Fruit fly (Drosophila melanogaster) whole organism, embryonic: ENCODE measurements around the gene CG5810.

Experiments
- Aef1 ChIP-seq: fragments of 200-800 bp; sonication (Bioruptor generic); IDR thresholded peaks from 3 replicates; pipeline ENCODE4 v1.3.6; 2022; ENCODE audit warnings: missing biosample characterization, missing genetic modification characterization
- Atf-2 ChIP-seq: fragments of 200-800 bp; sonication (Bioruptor generic); optimal IDR thresholded peaks from 2 replicates; lab custom pipeline; 2016; ENCODE audit warnings: missing biosample characterization, missing genetic modification characterization
- Bgb ChIP-seq: fragments of 200-800 bp; sonication (Bioruptor generic); IDR thresholded peaks from 2 replicates; pipeline ENCODE4 v1.3.6; 2022; ENCODE audit warnings: missing biosample characterization, missing genetic modification characterization; ENCODE audit not compliant: partially characterized antibody
- C15 ChIP-seq: fragments of 200-800 bp; sonication (Bioruptor generic); IDR thresholded peaks from 3 replicates; pipeline ENCODE4 v1.3.6; 2022; ENCODE audit warnings: missing biosample characterization, missing genetic modification characterization
- CG10543 ChIP-seq: fragments of 200-800 bp; sonication (Bioruptor generic); optimal IDR thresholded peaks from 3 replicates; lab custom pipeline; 2017; ENCODE audit warnings: missing biosample characterization, mild to moderate bottlenecking, missing genetic modification characterization, moderate library complexity
- CG10979 ChIP-seq: fragments of 200-800 bp; sonication (Bioruptor generic); optimal IDR thresholded peaks from 2 replicates; lab custom pipeline; 2018; ENCODE audit warnings: missing biosample characterization, mild to moderate bottlenecking, missing genetic modification characterization, moderate library complexity
- CG11504 ChIP-seq: fragments of 200-800 bp; sonication (Bioruptor generic); optimal IDR thresholded peaks from 3 replicates; lab custom pipeline; 2019; ENCODE audit warnings: missing biosample characterization, mild to moderate bottlenecking, missing genetic modification characterization, moderate library complexity
- CG11695 ChIP-seq: fragments of 200-800 bp; sonication (Bioruptor generic); IDR thresholded peaks from 3 replicates; pipeline ENCODE4 v1.3.6; 2022; ENCODE audit warnings: missing biosample characterization, missing genetic modification characterization
- CG12155 ChIP-seq: fragments of 200-800 bp; sonication (Bioruptor generic); optimal IDR thresholded peaks from 3 replicates; lab custom pipeline; 2016; ENCODE audit warnings: missing biosample characterization, missing genetic modification characterization
- CG13894 ChIP-seq: fragments of 200-800 bp; sonication (Bioruptor generic); optimal IDR thresholded peaks from 3 replicates; lab custom pipeline; 2018; ENCODE audit warnings: missing biosample characterization, mild to moderate bottlenecking, missing genetic modification characterization, moderate library complexity
- CG14860 ChIP-seq: fragments of 200-800 bp; sonication (Bioruptor generic); IDR thresholded peaks from 3 replicates; pipeline ENCODE4 v1.3.6; 2022; ENCODE audit warnings: missing biosample characterization, missing genetic modification characterization; ENCODE audit not compliant: partially characterized antibody
- CG15269 ChIP-seq: fragments of 200-800 bp; sonication (Bioruptor generic); optimal IDR thresholded peaks from 2 replicates; lab custom pipeline; 2018; ENCODE audit warnings: missing biosample characterization, mild to moderate bottlenecking, missing genetic modification characterization, moderate library complexity
- CG17359 ChIP-seq: fragments of 200-800 bp; sonication (Bioruptor generic); optimal IDR thresholded peaks from 3 replicates; lab custom pipeline; 2018; ENCODE audit warnings: missing biosample characterization, mild to moderate bottlenecking, missing genetic modification characterization, moderate library complexity
- CG18011 ChIP-seq: fragments of 200-800 bp; sonication (Bioruptor generic); optimal IDR thresholded peaks from 2 replicates; lab custom pipeline; 2017; ENCODE audit warnings: missing biosample characterization, missing genetic modification characterization, mild to moderate bottlenecking, moderate library complexity, missing genotype
- CG2889 ChIP-seq: fragments of 200-800 bp; sonication (Bioruptor generic); IDR thresholded peaks from 3 replicates; pipeline ENCODE4 v1.3.6; 2022; ENCODE audit warnings: missing biosample characterization, missing genetic modification characterization
- CG30431 ChIP-seq: fragments of 200-800 bp; sonication (Bioruptor generic); optimal IDR thresholded peaks from 2 replicates; lab custom pipeline; 2017; ENCODE audit warnings: missing biosample characterization, missing genetic modification characterization
- CG33557 ChIP-seq: fragments of 200-800 bp; sonication (Bioruptor generic); optimal IDR thresholded peaks from 2 replicates; lab custom pipeline; 2019; ENCODE audit warnings: missing biosample characterization, mild to moderate bottlenecking, missing genetic modification characterization, moderate library complexity
- Dad ChIP-seq: fragments of 200-800 bp; sonication (Bioruptor generic); optimal IDR thresholded peaks from 3 replicates; lab custom pipeline; 2016; ENCODE audit warnings: missing biosample characterization, missing genetic modification characterization
- Deaf1 ChIP-seq: fragments of 200-800 bp; optimal IDR thresholded peaks from 3 replicates; lab custom pipeline; 2019; ENCODE audit warnings: missing biosample characterization, mild to moderate bottlenecking, missing genetic modification characterization, moderate library complexity
- Dfd ChIP-seq, 2 experiments: fragments of >200 bp; optimal IDR thresholded peaks; 2 replicates each; lab custom pipeline; 2017; ENCODE audit warnings: missing biosample characterization in 2 of 2, missing genetic modification characterization in 2 of 2
- Dll ChIP-seq: fragments of 200-800 bp; sonication (Bioruptor generic); IDR thresholded peaks from 4 replicates; pipeline ENCODE4 v1.3.6; 2022; ENCODE audit warnings: missing biosample characterization, missing genetic modification characterization; ENCODE audit not compliant: partially characterized antibody
- Ets65A ChIP-seq: fragments of 200-800 bp; sonication (Bioruptor generic); peaks from one replicate; lab custom pipeline; 2016; ENCODE audit warnings: missing biosample characterization, missing genetic modification characterization
- Ets97D ChIP-seq: fragments of 200-800 bp; sonication (Bioruptor generic); optimal IDR thresholded peaks from 3 replicates; lab custom pipeline; 2016; ENCODE audit warnings: missing biosample characterization, missing genetic modification characterization
- HLH4C ChIP-seq: fragments of 200-800 bp; sonication (Bioruptor generic); IDR thresholded peaks from 3 replicates; pipeline ENCODE4 v1.3.6; 2022; ENCODE audit warnings: missing biosample characterization, missing genetic modification characterization; ENCODE audit not compliant: partially characterized antibody
- HmgD ChIP-seq: fragments of 200-800 bp; sonication (Bioruptor generic); optimal IDR thresholded peaks from 3 replicates; lab custom pipeline; 2016; ENCODE audit warnings: missing biosample characterization, missing genetic modification characterization
- Hr78 ChIP-seq, 2 experiments: fragments of 200-800 bp in 1 of 2; fragments of >200 bp in 1 of 2; sonication (Bioruptor generic) in 1 of 2; optimal IDR thresholded peaks; 2 replicates each; lab custom pipeline; 2017 to 2019; ENCODE audit warnings: missing biosample characterization in 2 of 2, missing genetic modification characterization in 2 of 2, mild to moderate bottlenecking in 1 of 2, moderate library complexity in 1 of 2
- Mes4 ChIP-seq: fragments of 200-800 bp; sonication (Bioruptor generic); optimal IDR thresholded peaks from 2 replicates; lab custom pipeline; 2016; ENCODE audit warnings: missing biosample characterization, missing genetic modification characterization
- NK7.1 ChIP-seq: fragments of 200-800 bp; sonication (Bioruptor generic); optimal IDR thresholded peaks from 3 replicates; lab custom pipeline; 2016; ENCODE audit warnings: missing biosample characterization, missing genetic modification characterization
- Neu2 ChIP-seq: fragments of 200-800 bp; sonication (Bioruptor generic); optimal IDR thresholded peaks from 3 replicates; lab custom pipeline; 2016; ENCODE audit warnings: missing biosample characterization, missing genetic modification characterization, borderline replicate concordance
- Nf-YB ChIP-seq: fragments of 200-800 bp; sonication (Bioruptor generic); optimal IDR thresholded peaks from 3 replicates; lab custom pipeline; 2019; ENCODE audit warnings: missing biosample characterization, mild to moderate bottlenecking, missing genetic modification characterization, moderate library complexity
- Side ChIP-seq: fragments of 200-800 bp; sonication (Bioruptor generic); optimal IDR thresholded peaks from 2 replicates; lab custom pipeline; 2016; ENCODE audit warnings: missing biosample characterization, missing genetic modification characterization
- Sin3A ChIP-seq: fragments of >200 bp; optimal IDR thresholded peaks from 2 replicates; lab custom pipeline; 2018
- Six4 ChIP-seq: fragments of 200-800 bp; sonication (Bioruptor generic); optimal IDR thresholded peaks from 2 replicates; lab custom pipeline; 2016; ENCODE audit warnings: missing biosample characterization, missing genetic modification characterization
- aop ChIP-seq: fragments of 200-800 bp; sonication (Bioruptor generic); IDR thresholded peaks from 2 replicates; pipeline ENCODE4 v1.3.6; 2022; ENCODE audit warnings: missing biosample characterization, missing genetic modification characterization
- cad ChIP-seq: fragments of >200 bp; optimal IDR thresholded peaks from 2 replicates; lab custom pipeline; 2017; ENCODE audit warnings: missing biosample characterization, missing genetic modification characterization
- da ChIP-seq: fragments of 200-800 bp; sonication (Bioruptor generic); optimal IDR thresholded peaks from 2 replicates; lab custom pipeline; 2016; ENCODE audit warnings: missing biosample characterization, missing genetic modification characterization
- dysf ChIP-seq: fragments of 200-800 bp; sonication (Bioruptor generic); IDR thresholded peaks from 3 replicates; pipeline ENCODE4 v1.3.6; 2022; ENCODE audit warnings: missing biosample characterization, missing genetic modification characterization
- eve ChIP-seq, 2 experiments: fragments of >200 bp; optimal IDR thresholded peaks; 2 replicates each; lab custom pipeline; 2017; ENCODE audit warnings: missing biosample characterization in 2 of 2, missing genetic modification characterization in 2 of 2
- fd3F ChIP-seq: fragments of 200-800 bp; sonication (Bioruptor generic); optimal IDR thresholded peaks from 2 replicates; lab custom pipeline; 2018; ENCODE audit warnings: missing biosample characterization, mild to moderate bottlenecking, missing genetic modification characterization, moderate library complexity
- hkb ChIP-seq, 2 experiments: fragments of 200-800 bp in 1 of 2; fragments of >200 bp in 1 of 2; sonication (Bioruptor generic) in 1 of 2; IDR thresholded peaks in 1 of 2; optimal IDR thresholded peaks in 1 of 2; 2 replicates each; pipeline versions ENCODE4 v1.3.6 to Lab custom; 2017 to 2022; ENCODE audit warnings: missing biosample characterization in 1 of 2, missing genetic modification characterization in 1 of 2
- jigr1 ChIP-seq: fragments of 200-800 bp; sonication (Bioruptor generic); IDR thresholded peaks from 3 replicates; pipeline ENCODE4 v1.3.6; 2022; ENCODE audit warnings: missing biosample characterization, missing genetic modification characterization
- lola ChIP-seq, 3 experiments: fragments of >200 bp in 2 of 3; fragments of 200-800 bp in 1 of 3; sonication (Bioruptor generic) in 1 of 3; optimal IDR thresholded peaks; 2 replicates each; lab custom pipeline; 2017 to 2019; ENCODE audit warnings: missing biosample characterization in 3 of 3, missing genetic modification characterization in 3 of 3, mild to moderate bottlenecking in 1 of 3, moderate library complexity in 1 of 3
- oc ChIP-seq: fragments of 200-800 bp; sonication (Bioruptor generic); optimal IDR thresholded peaks from 2 replicates; lab custom pipeline; 2018; ENCODE audit warnings: missing biosample characterization, mild to moderate bottlenecking, missing genetic modification characterization, moderate library complexity
- sisA ChIP-seq: fragments of 200-800 bp; sonication (Bioruptor generic); IDR thresholded peaks from 2 replicates; pipeline ENCODE4 v1.3.6; 2022; ENCODE audit warnings: missing biosample characterization, missing genetic modification characterization
- so ChIP-seq: fragments of 200-800 bp; sonication (Bioruptor generic); IDR thresholded peaks from 3 replicates; pipeline ENCODE4 v1.3.6; 2022; ENCODE audit warnings: missing biosample characterization, missing genetic modification characterization
- tap ChIP-seq: fragments of 200-800 bp; optimal IDR thresholded peaks from 3 replicates; lab custom pipeline; 2019; ENCODE audit warnings: missing biosample characterization, mild to moderate bottlenecking, missing genetic modification characterization, moderate library complexity
- tio ChIP-seq: fragments of 200-800 bp; sonication (Bioruptor generic); optimal IDR thresholded peaks from 2 replicates; lab custom pipeline; 2017; ENCODE audit warnings: missing biosample characterization, missing genetic modification characterization, inconsistent platforms
- usp ChIP-seq: fragments of >200 bp; optimal IDR thresholded peaks from 2 replicates; lab custom pipeline; 2017; ENCODE audit warnings: missing biosample characterization, missing genetic modification characterization
- zfh1 ChIP-seq: fragments of 200-800 bp; sonication (Bioruptor generic); IDR thresholded peaks from 3 replicates; pipeline ENCODE4 v1.3.6; 2022; ENCODE audit warnings: missing biosample characterization, missing genetic modification characterization

CG5810 gene

dm6 chr3R:21140458-21140857, 23.1 kb upstream of the CG5810 start, which contains the start of gene SNF4Agamma (continued):
- peak; percentile 21; the same call in 1 of the 2 replicates for TF ChIP-seq sisA (GFP tag; lab: Robert Waterston, UW)
- no peak for TF ChIP-seq hkb (optimal IDR thresholded peaks at IDR 0.05; lab: Kevin White, UChicago)
- TF ChIP-seq hkb (GFP tag; IDR thresholded peaks at IDR 0.05; lab: Robert Waterston, UW), result no peak
- no peak for TF ChIP-seq tio (GFP tag; lab: Kevin White, UChicago)
- TF ChIP-seq aop, result no peak
- no peak for TF ChIP-seq Neu2 (GFP tag; lab: Kevin White, UChicago)
- TF ChIP-seq HLH4C (GFP tag; lab: Robert Waterston, UW), result peak; percentile 53; the same call in 2 of the 3 replicates
- TF ChIP-seq CG11695 (GFP tag; lab: Robert Waterston, UW), result no peak
- peak; percentile 42 for TF ChIP-seq Sin3A
- TF ChIP-seq da, result no peak
- no peak for TF ChIP-seq Dfd (GFP tag; optimal IDR thresholded peaks at IDR 0.05; lab: Kevin White, UChicago)
- TF ChIP-seq CG14860 (GFP tag; lab: Robert Waterston, UW), result peak; percentile 44; the same call in 2 of the 3 replicates
- no peak for TF ChIP-seq Hr78 (GFP tag; optimal IDR thresholded peaks at IDR 0.05; lab: Kevin White, UChicago)
- no peak for TF ChIP-seq CG13894 (tag; lab: Kevin White, UChicago)
- no peak for TF ChIP-seq usp (GFP tag; lab: Kevin White, UChicago)
- TF ChIP-seq Aef1 (GFP tag; lab: Robert Waterston, UW), result 0 out of 3 replicates have a peak, but pooled peaks have one; percentile 28
- no peak for TF ChIP-seq zfh1 (GFP tag; lab: Robert Waterston, UW)
- no peak for TF ChIP-seq CG33557 (GFP tag; lab: Kevin White, UChicago)
- no peak for TF ChIP-seq Atf-2
- TF ChIP-seq Deaf1 (tag; lab: Kevin White, UChicago), result no peak
- TF ChIP-seq CG12155, result peak; percentile 35
- no peak for TF ChIP-seq so (GFP tag; lab: Robert Waterston, UW)
- no peak for TF ChIP-seq oc (tag; lab: Kevin White, UChicago)
- TF ChIP-seq tap (tag; lab: Kevin White, UChicago), result peak; percentile 10
- no peak for TF ChIP-seq CG10979 (tag; lab: Kevin White, UChicago)
- no peak for TF ChIP-seq CG2889 (GFP tag; lab: Robert Waterston, UW)
- TF ChIP-seq fd3F, result no peak
- TF ChIP-seq Bgb (GFP tag; lab: Robert Waterston, UW), result peak; percentile 76
- TF ChIP-seq C15 (GFP tag; lab: Robert Waterston, UW), result no peak
- no peak for TF ChIP-seq CG17359 (tag; lab: Kevin White, UChicago)
- TF ChIP-seq HmgD (GFP tag; lab: Kevin White, UChicago), result no peak
- TF ChIP-seq CG10543 (GFP tag; lab: Kevin White, UChicago), result no peak
- peak; percentile 88 for TF ChIP-seq Dll
- no peak for TF ChIP-seq Side
- peak; percentile 97 for TF ChIP-seq CG18011 (GFP tag; lab: Kevin White, UChicago)
- TF ChIP-seq CG30431 (GFP tag; lab: Kevin White, UChicago), result no peak
- no peak for TF ChIP-seq jigr1 (GFP tag; lab: Robert Waterston, UW)
- no peak for TF ChIP-seq cad (GFP tag; lab: Kevin White, UChicago)
- peak; percentile 0 for TF ChIP-seq Mes4 (GFP tag; lab: Kevin White, UChicago)
- peak; percentile 54 for TF ChIP-seq Ets97D (GFP tag; lab: Kevin White, UChicago)
- TF ChIP-seq Six4 (GFP tag; lab: Kevin White, UChicago), result no peak
- TF ChIP-seq dysf (GFP tag; lab: Robert Waterston, UW), result no peak
- no peak for TF ChIP-seq Nf-YB
- TF ChIP-seq NK7.1, result no peak
- no peak for TF ChIP-seq lola (GFP tag; optimal IDR thresholded peaks at IDR 0.05; lab: Kevin White, UChicago)
- TF ChIP-seq CG11504 (tag; lab: Kevin White, UChicago), result no peak
- no peak for TF ChIP-seq Dad (GFP tag; lab: Kevin White, UChicago)
- TF ChIP-seq eve (GFP tag; optimal IDR thresholded peaks at IDR 0.05; lab: Kevin White, UChicago), result no peak
- TF ChIP-seq CG15269, result no peak
- peak; percentile 91 for TF ChIP-seq Ets65A (GFP tag; lab: Kevin White, UChicago)
